Worm (Caenorhabditis elegans) whole organism, L1 larva: ENCODE results near the gene lgc-6.

ENCODE experiments used
- aha-1 ChIP-seq: fragments of 150-350 bp; optimal IDR thresholded peaks from 2 replicates; lab custom pipeline; 2014; ENCODE audit warnings: missing biosample characterization, missing genetic modification characterization
- alr-1 ChIP-seq: fragments of 200-800 bp; sonication (Bioruptor generic); optimal IDR thresholded peaks from 2 replicates; lab custom pipeline; 2018; ENCODE audit warnings: borderline replicate concordance, mild to moderate bottlenecking, missing genetic modification characterization, missing compliant biosample characterization
- egl-27 ChIP-seq, 2 experiments: fragments of 150-350 bp in 1 of 2; sonication (generic microtip); optimal IDR thresholded peaks; 3 replicates each; lab custom pipeline; 2017 to 2018; ENCODE audit warnings: missing biosample characterization in 2 of 2, missing genetic modification characterization in 2 of 2, missing genetic modification reagents in 2 of 2
- elt-2 ChIP-seq: sonication (generic microtip); optimal IDR thresholded peaks from 2 replicates; lab custom pipeline; 2016; ENCODE audit warnings: missing genetic modification characterization, mild to moderate bottlenecking, inconsistent platforms, missing compliant biosample characterization, missing genetic modification reagents
- elt-3 ChIP-seq, 6 experiments: fragments of 150-350 bp in 1 of 6; sonication (generic microtip); optimal IDR thresholded peaks; 2 replicates each; lab custom pipeline; 2017 to 2018; ENCODE audit warnings: missing biosample characterization in 6 of 6, missing genetic modification characterization in 6 of 6, inconsistent platforms in 1 of 6
- fkh-10 ChIP-seq: sonication (generic microtip); optimal IDR thresholded peaks from 2 replicates; lab custom pipeline; 2017; ENCODE audit warnings: missing biosample characterization, missing genetic modification reagents, missing genetic modification characterization
- jun-1 ChIP-seq: fragments of 150-350 bp; optimal IDR thresholded peaks from 2 replicates; lab custom pipeline; 2014; ENCODE audit warnings: missing biosample characterization, missing genetic modification reagents, missing genetic modification characterization
- lir-3 ChIP-seq: sonication (generic microtip); optimal IDR thresholded peaks from 2 replicates; lab custom pipeline; 2016; ENCODE audit warnings: mild to moderate bottlenecking, missing genetic modification characterization, moderate library complexity, missing compliant biosample characterization; ENCODE audit not compliant: poor library complexity
- lsy-2 ChIP-seq, 2 experiments: fragments of 150-350 bp; optimal IDR thresholded peaks; 2 replicates each; lab custom pipeline; 2014; ENCODE audit warnings: missing biosample characterization in 2 of 2, missing genetic modification characterization in 2 of 2
- nhr-237 ChIP-seq: fragments of 150-350 bp; optimal IDR thresholded peaks from 2 replicates; lab custom pipeline; 2014; ENCODE audit warnings: missing biosample characterization, missing genetic modification characterization
- snpc-4 ChIP-seq: fragments of 150-350 bp; optimal IDR thresholded peaks from 2 replicates; lab custom pipeline; 2014; ENCODE audit warnings: missing biosample characterization, missing genetic modification characterization
- sox-4 ChIP-seq: sonication (generic microtip); optimal IDR thresholded peaks from 2 replicates; lab custom pipeline; 2016; ENCODE audit warnings: missing genetic modification characterization, missing compliant biosample characterization
- swsn-7 ChIP-seq: sonication (generic microtip); optimal IDR thresholded peaks from 2 replicates; lab custom pipeline; 2016; ENCODE audit warnings: missing genetic modification characterization, missing compliant biosample characterization
- unc-62 ChIP-seq: fragments of 150-350 bp; optimal IDR thresholded peaks from 2 replicates; lab custom pipeline; 2014; ENCODE audit warnings: missing biosample characterization, missing genetic modification reagents, missing genetic modification characterization

ce11 chrIV:8379683-8380082, 39.9 kb downstream of the lgc-6 start, which contains the start of gene praf-3:
- TF ChIP-seq lir-3 (tag; lab: Kevin White, UChicago) (no peak), elt-2 (tag; lab: Kevin White, UChicago) (no peak), aha-1 (tag; lab: Kevin White, UChicago) (no peak), nhr-237 (tag; lab: Kevin White, UChicago) (no peak), elt-3 (tag; optimal IDR thresholded peaks at IDR 0.05; lab: Kevin White, UChicago) (no peak), jun-1 (tag; lab: Kevin White, UChicago) (no peak), lsy-2 (tag; optimal IDR thresholded peaks at IDR 0.05; lab: Kevin White, UChicago) (no peak), swsn-7 (no peak), sox-4 (no peak), alr-1 (tag; lab: Kevin White, UChicago) (no peak), egl-27 (tag; optimal IDR thresholded peaks at IDR 0.05; lab: Kevin White, UChicago) (no peak), snpc-4 (tag; lab: Kevin White, UChicago) (no peak), unc-62 (GFP tag; lab: Kevin White, UChicago) (no peak), fkh-10 (GFP tag; lab: Kevin White, UChicago) (no peak)
